Fruit fly (Drosophila melanogaster) whole organism, embryonic: ENCODE measurements around the gene Nmdar2.
A peak's percentile ranks its signal among the peaks of the same experiment; 100 is the strongest.

Source experiments
- B-H1 ChIP-seq: fragments of 200-800 bp; sonication (Bioruptor generic); IDR thresholded peaks from 3 replicates; pipeline ENCODE4 v1.3.6; 2022; ENCODE audit warnings: missing biosample characterization, missing genetic modification characterization
- Blimp-1 ChIP-seq: fragments of 200-800 bp; sonication (Bioruptor generic); optimal IDR thresholded peaks from 3 replicates; lab custom pipeline; 2018; ENCODE audit warnings: missing biosample characterization, missing genetic modification characterization, mild to moderate bottlenecking, moderate library complexity, missing genetic modification reagents
- CG1024 ChIP-seq: fragments of 200-800 bp; sonication (Bioruptor generic); IDR thresholded peaks from 2 replicates; pipeline ENCODE4 v1.3.6; 2022; ENCODE audit warnings: missing biosample characterization, missing genetic modification characterization
- CG10431 ChIP-seq: fragments of 200-800 bp; sonication (Bioruptor generic); optimal IDR thresholded peaks from 3 replicates; lab custom pipeline; 2018; ENCODE audit warnings: missing biosample characterization, mild to moderate bottlenecking, missing genetic modification characterization
- CG11695 ChIP-seq: fragments of 200-800 bp; sonication (Bioruptor generic); IDR thresholded peaks from 3 replicates; pipeline ENCODE4 v1.3.6; 2022; ENCODE audit warnings: missing biosample characterization, missing genetic modification characterization
- CG13424 ChIP-seq: fragments of 200-800 bp; sonication (Bioruptor generic); optimal IDR thresholded peaks from 2 replicates; lab custom pipeline; 2019; ENCODE audit warnings: missing biosample characterization, mild to moderate bottlenecking, missing genetic modification characterization, moderate library complexity
- CG14860 ChIP-seq: fragments of 200-800 bp; sonication (Bioruptor generic); IDR thresholded peaks from 3 replicates; pipeline ENCODE4 v1.3.6; 2022; ENCODE audit warnings: missing biosample characterization, missing genetic modification characterization; ENCODE audit not compliant: partially characterized antibody
- CG14965 ChIP-seq: fragments of 200-800 bp; sonication (Bioruptor generic); optimal IDR thresholded peaks from 2 replicates; lab custom pipeline; 2016; ENCODE audit warnings: missing biosample characterization, missing genetic modification characterization, borderline replicate concordance
- CG17186 ChIP-seq: fragments of 200-800 bp; sonication (Bioruptor generic); optimal IDR thresholded peaks from 3 replicates; lab custom pipeline; 2017; ENCODE audit warnings: missing biosample characterization, missing genetic modification reagents, missing genetic modification characterization
- CG17328 ChIP-seq: fragments of 200-800 bp; sonication (Bioruptor generic); IDR thresholded peaks from 2 replicates; pipeline ENCODE4 v1.3.6; 2022; ENCODE audit warnings: missing biosample characterization, missing genetic modification characterization
- CG17568 ChIP-seq: fragments of 200-800 bp; sonication (Bioruptor generic); optimal IDR thresholded peaks from 2 replicates; lab custom pipeline; 2018; ENCODE audit warnings: missing biosample characterization, mild to moderate bottlenecking, missing genetic modification characterization, moderate library complexity
- CG18619 ChIP-seq: fragments of 200-800 bp; sonication (Bioruptor generic); optimal IDR thresholded peaks from 3 replicates; lab custom pipeline; 2017; ENCODE audit warnings: missing biosample characterization, mild to moderate bottlenecking, missing genetic modification characterization
- CG18764 ChIP-seq: fragments of 200-800 bp; sonication (Bioruptor generic); optimal IDR thresholded peaks from 3 replicates; lab custom pipeline; 2016; ENCODE audit warnings: missing biosample characterization, missing genetic modification characterization
- CG2199 ChIP-seq: fragments of 200-800 bp; sonication (Bioruptor generic); IDR thresholded peaks from 3 replicates; pipeline ENCODE4 v1.3.6; 2022; ENCODE audit warnings: missing biosample characterization, missing genetic modification characterization
- CG2889 ChIP-seq: fragments of 200-800 bp; sonication (Bioruptor generic); IDR thresholded peaks from 3 replicates; pipeline ENCODE4 v1.3.6; 2022; ENCODE audit warnings: missing biosample characterization, missing genetic modification characterization
- CG30403 ChIP-seq: fragments of 200-800 bp; sonication (Bioruptor generic); optimal IDR thresholded peaks from 3 replicates; lab custom pipeline; 2016; ENCODE audit warnings: missing biosample characterization, missing genetic modification characterization
- CG4282 ChIP-seq: fragments of 200-800 bp; sonication (Bioruptor generic); optimal IDR thresholded peaks from 2 replicates; lab custom pipeline; 2016; ENCODE audit warnings: missing biosample characterization, missing genetic modification characterization
- CG5180 ChIP-seq: fragments of 200-800 bp; sonication (Bioruptor generic); optimal IDR thresholded peaks from 3 replicates; lab custom pipeline; 2017; ENCODE audit warnings: missing biosample characterization, missing genetic modification characterization, mild to moderate bottlenecking, moderate library complexity, missing genetic modification reagents
- CG5245 ChIP-seq: fragments of 200-800 bp; sonication (Bioruptor generic); optimal IDR thresholded peaks from 3 replicates; lab custom pipeline; 2016; ENCODE audit warnings: missing biosample characterization, missing genetic modification characterization
- CG6654 ChIP-seq: fragments of 200-800 bp; sonication (Bioruptor generic); optimal IDR thresholded peaks from 2 replicates; lab custom pipeline; 2017; ENCODE audit warnings: missing biosample characterization, mild to moderate bottlenecking, missing genetic modification characterization
- CG6813 ChIP-seq: fragments of 200-800 bp; sonication (Bioruptor generic); optimal IDR thresholded peaks from 2 replicates; lab custom pipeline; 2017; ENCODE audit warnings: missing biosample characterization, missing genetic modification characterization, mild to moderate bottlenecking, moderate library complexity, missing genetic modification reagents
- CG8388 ChIP-seq: fragments of 200-800 bp; sonication (Bioruptor generic); optimal IDR thresholded peaks from 2 replicates; lab custom pipeline; 2019; ENCODE audit warnings: missing biosample characterization, mild to moderate bottlenecking, missing genetic modification characterization, moderate library complexity
- CG8765 ChIP-seq: fragments of 200-800 bp; sonication (Bioruptor generic); IDR thresholded peaks from 2 replicates; pipeline ENCODE4 v1.3.6; 2022; ENCODE audit warnings: missing biosample characterization, missing genetic modification characterization
- CG9817 ChIP-seq: fragments of 200-800 bp; sonication (Bioruptor generic); optimal IDR thresholded peaks from 2 replicates; lab custom pipeline; 2018; ENCODE audit warnings: missing biosample characterization, mild to moderate bottlenecking, missing genetic modification characterization, moderate library complexity
- CTCF ChIP-seq: fragments of 200-800 bp; sonication (Bioruptor generic); optimal IDR thresholded peaks from 2 replicates; lab custom pipeline; 2017; ENCODE audit warnings: missing biosample characterization, mild to moderate bottlenecking, missing genetic modification characterization, moderate library complexity
- Doc3 ChIP-seq: fragments of 200-800 bp; sonication (Bioruptor generic); IDR thresholded peaks from 3 replicates; pipeline ENCODE4 v1.3.6; 2022; ENCODE audit warnings: missing biosample characterization, missing genetic modification characterization; ENCODE audit not compliant: partially characterized antibody
- Hand ChIP-seq: fragments of 200-800 bp; sonication (Bioruptor generic); optimal IDR thresholded peaks from 2 replicates; lab custom pipeline; 2017; ENCODE audit warnings: mild to moderate bottlenecking, missing biosample characterization, missing genetic modification reagents, missing genetic modification characterization
- NC2β ChIP-seq: fragments of 200-800 bp; sonication (Bioruptor generic); optimal IDR thresholded peaks from 2 replicates; lab custom pipeline; 2016; ENCODE audit warnings: missing biosample characterization, missing genetic modification characterization
- Nf-YA ChIP-seq: fragments of 200-800 bp; sonication (Bioruptor generic); IDR thresholded peaks from 2 replicates; pipeline ENCODE4 v1.3.6; 2022; ENCODE audit warnings: missing biosample characterization, missing genetic modification characterization
- Nf-YB ChIP-seq: fragments of 200-800 bp; sonication (Bioruptor generic); optimal IDR thresholded peaks from 3 replicates; lab custom pipeline; 2019; ENCODE audit warnings: missing biosample characterization, mild to moderate bottlenecking, missing genetic modification characterization, moderate library complexity
- Sox100B ChIP-seq: fragments of 200-800 bp; sonication (Bioruptor generic); optimal IDR thresholded peaks from 3 replicates; lab custom pipeline; 2018; ENCODE audit warnings: missing biosample characterization, mild to moderate bottlenecking, missing genetic modification characterization
- Trl ChIP-seq, 3 experiments: fragments of >200 bp in 2 of 3; fragments of 200-800 bp in 1 of 3; sonication (Bioruptor generic) in 1 of 3; optimal IDR thresholded peaks; 2 replicates in 1 of 3; 3 replicates in 2 of 3; lab custom pipeline; 2016 to 2017; ENCODE audit warnings: missing biosample characterization in 1 of 3, missing genetic modification characterization in 1 of 3
- abd-A ChIP-seq: fragments of 200-800 bp; sonication (Bioruptor generic); optimal IDR thresholded peaks from 3 replicates; lab custom pipeline; 2019; ENCODE audit warnings: missing biosample characterization, mild to moderate bottlenecking, missing genetic modification characterization, moderate library complexity
- cg ChIP-seq: fragments of 200-800 bp; sonication (Bioruptor generic); optimal IDR thresholded peaks from 3 replicates; lab custom pipeline; 2019; ENCODE audit warnings: missing biosample characterization, mild to moderate bottlenecking, missing genetic modification characterization, moderate library complexity
- chn ChIP-seq: fragments of 200-800 bp; sonication (Bioruptor generic); optimal IDR thresholded peaks from 2 replicates; lab custom pipeline; 2016; ENCODE audit warnings: missing biosample characterization, missing genetic modification characterization
- dan ChIP-seq: fragments of 200-800 bp; sonication (Bioruptor generic); IDR thresholded peaks from 2 replicates; pipeline ENCODE4 v1.3.6; 2022; ENCODE audit warnings: missing biosample characterization, missing genetic modification characterization
- dmrt11E ChIP-seq: fragments of 200-800 bp; sonication (Bioruptor generic); optimal IDR thresholded peaks from 3 replicates; lab custom pipeline; 2018; ENCODE audit warnings: missing biosample characterization, mild to moderate bottlenecking, missing genetic modification characterization, moderate library complexity
- ewg ChIP-seq: fragments of 200-800 bp; sonication (Bioruptor generic); optimal IDR thresholded peaks from 3 replicates; lab custom pipeline; 2017; ENCODE audit warnings: mild to moderate bottlenecking, missing biosample characterization, missing genetic modification reagents, missing genetic modification characterization
- fd102C ChIP-seq: fragments of 200-800 bp; sonication (Bioruptor generic); optimal IDR thresholded peaks from 2 replicates; lab custom pipeline; 2018; ENCODE audit warnings: missing biosample characterization, mild to moderate bottlenecking, missing genetic modification characterization, moderate library complexity
- ind ChIP-seq: fragments of 200-800 bp; sonication (Bioruptor generic); optimal IDR thresholded peaks from 3 replicates; lab custom pipeline; 2016; ENCODE audit warnings: missing biosample characterization, missing genetic modification characterization
- odd ChIP-seq: fragments of 200-800 bp; sonication (Bioruptor generic); optimal IDR thresholded peaks from 2 replicates; lab custom pipeline; 2017; ENCODE audit warnings: missing biosample characterization, mild to moderate bottlenecking, missing genetic modification characterization
- p53 ChIP-seq: fragments of 200-800 bp; sonication (Bioruptor generic); optimal IDR thresholded peaks from 2 replicates; lab custom pipeline; 2016; ENCODE audit warnings: missing biosample characterization, missing genetic modification characterization
- sug ChIP-seq: fragments of 200-800 bp; optimal IDR thresholded peaks from 2 replicates; lab custom pipeline; 2019; ENCODE audit warnings: missing biosample characterization, mild to moderate bottlenecking, missing genetic modification characterization, moderate library complexity
- tap ChIP-seq: fragments of 200-800 bp; optimal IDR thresholded peaks from 3 replicates; lab custom pipeline; 2019; ENCODE audit warnings: missing biosample characterization, mild to moderate bottlenecking, missing genetic modification characterization, moderate library complexity
- tx ChIP-seq: fragments of 200-800 bp; sonication (Bioruptor generic); optimal IDR thresholded peaks from 2 replicates; lab custom pipeline; 2016; ENCODE audit warnings: missing biosample characterization, missing genetic modification characterization
- wdn ChIP-seq: fragments of 200-800 bp; sonication (Bioruptor generic); IDR thresholded peaks from 2 replicates; pipeline ENCODE4 v1.3.6; 2022; ENCODE audit warnings: missing biosample characterization, missing genetic modification characterization
- zen ChIP-seq: fragments of 200-800 bp; sonication (Bioruptor generic); optimal IDR thresholded peaks from 3 replicates; lab custom pipeline; 2018; ENCODE audit warnings: missing biosample characterization, mild to moderate bottlenecking, missing genetic modification characterization, moderate library complexity
- zen2 ChIP-seq: fragments of 200-800 bp; sonication (Bioruptor generic); IDR thresholded peaks from 3 replicates; pipeline ENCODE4 v1.3.6; 2022; ENCODE audit warnings: missing biosample characterization, missing genetic modification characterization; ENCODE audit not compliant: partially characterized antibody

The Nmdar2 gene

DNA sequence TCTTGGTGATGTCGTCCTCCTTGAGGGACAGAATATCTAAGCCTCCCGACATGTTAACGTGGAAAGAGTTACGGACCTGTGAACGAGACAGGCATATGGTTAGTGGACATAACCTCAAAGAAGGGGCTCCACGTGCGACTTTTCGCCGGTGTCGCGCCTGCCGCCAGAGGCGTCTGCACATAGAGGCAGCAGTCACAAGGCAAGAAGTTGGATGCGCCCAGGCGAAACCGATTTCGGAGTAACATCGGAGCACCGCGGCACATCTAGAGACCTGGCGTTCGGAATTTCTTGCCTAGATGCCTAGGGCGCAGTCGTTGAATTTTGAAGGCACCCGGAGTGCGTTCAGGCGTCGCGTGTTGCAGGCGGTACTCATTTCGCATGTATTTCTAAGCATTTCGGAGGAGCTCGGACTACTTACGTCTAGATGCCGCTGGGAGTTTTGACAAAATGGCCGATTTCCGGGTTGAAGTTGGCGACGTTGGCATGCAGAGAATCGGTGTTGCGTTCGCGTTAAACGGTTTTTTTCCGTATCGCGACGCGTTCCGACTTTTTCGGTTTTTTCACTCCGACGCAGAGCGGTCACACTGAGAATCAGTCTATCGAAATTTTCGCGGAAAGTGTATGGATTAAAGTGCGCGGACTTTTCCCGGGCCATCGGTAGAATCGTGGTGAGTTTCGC lies 24.6 kb downstream of the Nmdar2 start, which contains the start of the genes sta and inc (continued):
- peak; percentile 51; the same call in 1 of the 2 replicates for TF ChIP-seq CG17328 (GFP tag; lab: Robert Waterston, UW)
- no peak for TF ChIP-seq CG2889
- peak; percentile 42; the same call in 1 of the 3 replicates for TF ChIP-seq Doc3 (GFP tag; lab: Robert Waterston, UW)
- peak; percentile 59 for TF ChIP-seq chn (GFP tag; lab: Kevin White, UChicago)
- peak; percentile 86 for TF ChIP-seq CG6813 (GFP tag; lab: Kevin White, UChicago)
- peak; percentile 22 for TF ChIP-seq CG13424 (tag; lab: Kevin White, UChicago)
- no peak for TF ChIP-seq CG14860 (GFP tag; lab: Robert Waterston, UW)
- peak; percentile 26 for TF ChIP-seq tx (GFP tag; lab: Kevin White, UChicago)
- TF ChIP-seq CG14965 (GFP tag; lab: Kevin White, UChicago) = no peak
- TF ChIP-seq NC2β (GFP tag; lab: Kevin White, UChicago) = peak; percentile 91
- no peak; the same call in 2 of the 3 replicates for TF ChIP-seq B-H1 (GFP tag; lab: Robert Waterston, UW)
- TF ChIP-seq Hand (GFP tag; lab: Kevin White, UChicago) = peak; percentile 80
- TF ChIP-seq CG30403 (GFP tag; lab: Kevin White, UChicago) = peak; percentile 44
- peak; percentile 50 for TF ChIP-seq CG5180 (GFP tag; lab: Kevin White, UChicago)
- no peak; the same call in 2 of the 3 replicates for TF ChIP-seq CG11695 (GFP tag; lab: Robert Waterston, UW)
- TF ChIP-seq CG8765 = no peak
- peak; percentile 12 for TF ChIP-seq Blimp-1 (GFP tag; lab: Kevin White, UChicago)
- peak; percentile 33; the same call in 1 of the 2 replicates for TF ChIP-seq wdn
- no peak for TF ChIP-seq CG1024
- TF ChIP-seq p53 (GFP tag; lab: Kevin White, UChicago) = peak; percentile 66
- peak; percentile 52 for TF ChIP-seq Nf-YB
- TF ChIP-seq tap (tag; lab: Kevin White, UChicago) = peak; percentile 35
- no peak for TF ChIP-seq CG4282 (GFP tag; lab: Kevin White, UChicago)
- no peak for TF ChIP-seq dan (GFP tag; lab: Robert Waterston, UW)
- TF ChIP-seq CG9817 (tag; lab: Kevin White, UChicago) = peak; percentile 52
- TF ChIP-seq Nf-YA (GFP tag; lab: Robert Waterston, UW) = peak; percentile 50; the same call in 1 of the 2 replicates
- peak; percentile 66; the same call in 2 of the 3 replicates for TF ChIP-seq zen2
- no peak for TF ChIP-seq Trl (optimal IDR thresholded peaks at IDR 0.05; lab: Kevin White, UChicago)
- peak; percentile 63 for TF ChIP-seq Trl (GFP tag; optimal IDR thresholded peaks at IDR 0.05; lab: Kevin White, UChicago)
- peak; percentile 58 for TF ChIP-seq CG5245 (GFP tag; lab: Kevin White, UChicago)
- peak; percentile 2 for TF ChIP-seq ind
- peak; percentile 55 for TF ChIP-seq CG8388
- no peak for TF ChIP-seq CG17568 (GFP tag; lab: Kevin White, UChicago)
- TF ChIP-seq sug = peak; percentile 74
- peak; percentile 31 for TF ChIP-seq zen (tag; lab: Kevin White, UChicago)
- TF ChIP-seq dmrt11E (tag; lab: Kevin White, UChicago) = peak; percentile 37
- peak; percentile 12 for TF ChIP-seq CG6654
- no peak for TF ChIP-seq cg (GFP tag; lab: Kevin White, UChicago)
- TF ChIP-seq CTCF (GFP tag; lab: Kevin White, UChicago) = peak; percentile 18
- TF ChIP-seq CG2199 (GFP tag; lab: Robert Waterston, UW) = 0 out of 3 replicates have a peak, but pooled peaks have one; percentile 16
- TF ChIP-seq odd = peak; percentile 69
- peak; percentile 91 for TF ChIP-seq CG10431 (GFP tag; lab: Kevin White, UChicago)
- peak; percentile 84 for TF ChIP-seq CG17186 (GFP tag; lab: Kevin White, UChicago)
- peak; percentile 36 for TF ChIP-seq CG18764 (GFP tag; lab: Kevin White, UChicago)
- peak; percentile 72 for TF ChIP-seq ewg (GFP tag; lab: Kevin White, UChicago)
- TF ChIP-seq abd-A (tag; lab: Kevin White, UChicago) = peak; percentile 55
- TF ChIP-seq fd102C (GFP tag; lab: Kevin White, UChicago) = no peak
- no peak for TF ChIP-seq Sox100B (GFP tag; lab: Kevin White, UChicago)
- TF ChIP-seq CG18619 (GFP tag; lab: Kevin White, UChicago) = peak; percentile 73
